Worm (Caenorhabditis elegans) whole organism, L4 larva: ENCODE data around the gene F17A2.13.
A peak's percentile ranks its signal among the peaks of the same experiment; 100 is the strongest.
"Not testable (repeated sequence)": the region's sequence is repeated elsewhere in the genome, so short reads cannot be mapped to it uniquely, and the experiment has no call there.

Experiments used
- D1046.2 ChIP-seq: fragments of 200-800 bp; sonication (Bioruptor generic); IDR thresholded peaks from 2 replicates; pipeline ENCODE4 v1.3.6; 2022; ENCODE audit warnings: missing genetic modification characterization, missing compliant biosample characterization
- F44E2.7 ChIP-seq: fragments of 200-800 bp; sonication (Bioruptor generic); IDR thresholded peaks from 2 replicates; pipeline ENCODE4 v2.1.2; 2022; ENCODE audit warnings: missing genetic modification characterization, missing compliant biosample characterization
- T20F7.1 ChIP-seq: fragments of 200-800 bp; sonication (Bioruptor generic); optimal IDR thresholded peaks from 2 replicates; lab custom pipeline; 2018; ENCODE audit warnings: mild to moderate bottlenecking, missing genetic modification characterization, missing compliant biosample characterization
- Y5F2A.4 ChIP-seq: fragments of 200-800 bp; sonication (Bioruptor generic); optimal IDR thresholded peaks from 2 replicates; lab custom pipeline; 2018; ENCODE audit warnings: mild to moderate bottlenecking, missing genetic modification characterization, missing compliant biosample characterization
- ZK337.2 ChIP-seq: fragments of 200-800 bp; sonication (Bioruptor generic); IDR thresholded peaks from 2 replicates; pipeline ENCODE4 v1.3.6; 2022; ENCODE audit warnings: missing genetic modification reagents, missing genetic modification characterization, missing compliant biosample characterization
- aha-1 ChIP-seq: fragments of 150-350 bp; peaks from one replicate; lab custom pipeline; 2014; ENCODE audit warnings: missing biosample characterization, missing genetic modification characterization
- aly-2 ChIP-seq: sonication (generic microtip); optimal IDR thresholded peaks from 2 replicates; lab custom pipeline; 2018; ENCODE audit warnings: missing biosample characterization, missing genetic modification characterization
- ceh-44 ChIP-seq: fragments of 200-800 bp; sonication (Bioruptor generic); IDR thresholded peaks from 2 replicates; pipeline ENCODE4 v1.3.6; 2022; ENCODE audit warnings: missing genetic modification reagents, missing genetic modification characterization, missing compliant biosample characterization
- ceh-62 ChIP-seq: sonication (generic microtip); optimal IDR thresholded peaks from 2 replicates; lab custom pipeline; 2017; ENCODE audit warnings: missing biosample characterization, missing genetic modification characterization
- ces-1 ChIP-seq: fragments of 150-350 bp; sonication (generic microtip); optimal IDR thresholded peaks from 4 replicates; lab custom pipeline; 2014; ENCODE audit warnings: missing biosample characterization, missing genetic modification reagents, missing genetic modification characterization
- cey-2 ChIP-seq: sonication (generic microtip); optimal IDR thresholded peaks from 3 replicates; lab custom pipeline; 2017; ENCODE audit warnings: missing genetic modification characterization, mild to moderate bottlenecking, missing compliant biosample characterization, antibody characterized with exemption, borderline replicate concordance; ENCODE audit not compliant: insufficient read depth
- daf-16 ChIP-seq, 3 experiments: sonication (generic microtip); optimal IDR thresholded peaks; 2 replicates each; lab custom pipeline; 2016 to 2017; ENCODE audit warnings: missing genetic modification characterization in 3 of 3, missing genetic modification reagents in 3 of 3, mild to moderate bottlenecking in 2 of 3, missing compliant biosample characterization in 2 of 3, missing biosample characterization in 1 of 3, moderate library complexity in 1 of 3
- daf-19 ChIP-seq: fragments of 200-800 bp; sonication (Bioruptor generic); conservative IDR thresholded peaks from 2 replicates; pipeline ENCODE4 v1.3.6; 2022; ENCODE audit warnings: missing genetic modification characterization, missing compliant biosample characterization
- dmd-6 ChIP-seq: fragments of 200-800 bp; sonication (Bioruptor generic); IDR thresholded peaks from 2 replicates; pipeline ENCODE4 v1.3.6; 2022; ENCODE audit warnings: missing genetic modification reagents, missing genetic modification characterization, missing compliant biosample characterization
- dmd-9 ChIP-seq: fragments of 200-800 bp; sonication (Bioruptor generic); IDR thresholded peaks from 2 replicates; pipeline ENCODE4 v1.3.6; 2022; ENCODE audit warnings: missing genetic modification reagents, missing genetic modification characterization, missing compliant biosample characterization
- hmg-1.1 ChIP-seq: fragments of 200-800 bp; sonication (Bioruptor generic); IDR thresholded peaks from 2 replicates; pipeline ENCODE4 v1.3.6; 2022; ENCODE audit warnings: missing genetic modification reagents, missing genetic modification characterization, missing compliant biosample characterization
- jun-1 ChIP-seq: fragments of 150-350 bp; optimal IDR thresholded peaks from 2 replicates; lab custom pipeline; 2014; ENCODE audit warnings: missing biosample characterization, missing genetic modification reagents, missing genetic modification characterization
- lir-3 ChIP-seq: sonication (generic microtip); optimal IDR thresholded peaks from 2 replicates; lab custom pipeline; 2016; ENCODE audit warnings: mild to moderate bottlenecking, missing genetic modification characterization, missing compliant biosample characterization
- madf-9 ChIP-seq: fragments of 200-800 bp; sonication (Bioruptor generic); conservative IDR thresholded peaks from 2 replicates; pipeline ENCODE4 v1.3.6; 2022; ENCODE audit warnings: missing genetic modification reagents, missing genetic modification characterization, missing compliant biosample characterization
- mdt-29 ChIP-seq: fragments of 200-800 bp; sonication (Bioruptor generic); IDR thresholded peaks from 2 replicates; pipeline ENCODE4 v1.3.6; 2022; ENCODE audit warnings: missing genetic modification reagents, missing genetic modification characterization, missing compliant biosample characterization
- mxl-2 ChIP-seq: fragments of 200-800 bp; sonication (Bioruptor generic); conservative IDR thresholded peaks from 2 replicates; pipeline ENCODE4 v1.3.6; 2022; ENCODE audit warnings: missing genetic modification reagents, missing genetic modification characterization, missing compliant biosample characterization
- mxl-3 ChIP-seq: fragments of 200-800 bp; sonication (Bioruptor generic); optimal IDR thresholded peaks from 2 replicates; lab custom pipeline; 2018; ENCODE audit warnings: mild to moderate bottlenecking, missing genetic modification characterization, missing compliant biosample characterization
- nhr-102 ChIP-seq: sonication (generic microtip); optimal IDR thresholded peaks from 2 replicates; lab custom pipeline; 2016; ENCODE audit warnings: mild to moderate bottlenecking, missing genetic modification characterization, moderate library complexity, missing compliant biosample characterization
- nhr-25 ChIP-seq: sonication (generic microtip); optimal IDR thresholded peaks from 2 replicates; lab custom pipeline; 2017; ENCODE audit warnings: missing genetic modification characterization, mild to moderate bottlenecking, missing compliant biosample characterization, antibody characterized with exemption, moderate library complexity, borderline replicate concordance; ENCODE audit not compliant: insufficient read depth
- nhr-28 ChIP-seq: fragments of 150-350 bp; optimal IDR thresholded peaks from 2 replicates; lab custom pipeline; 2014; ENCODE audit warnings: missing biosample characterization, missing genetic modification characterization
- nhr-48 ChIP-seq: sonication (generic microtip); optimal IDR thresholded peaks from 2 replicates; lab custom pipeline; 2016; ENCODE audit warnings: mild to moderate bottlenecking, missing genetic modification characterization, missing compliant biosample characterization
- nhr-6 ChIP-seq: fragments of 150-350 bp; optimal IDR thresholded peaks from 2 replicates; lab custom pipeline; 2014; ENCODE audit warnings: missing biosample characterization, missing genetic modification characterization
- nhr-76 ChIP-seq: fragments of 150-350 bp; optimal IDR thresholded peaks from 2 replicates; lab custom pipeline; 2014; ENCODE audit warnings: missing biosample characterization, missing genetic modification characterization
- pha-4 ChIP-seq, 2 experiments: fragments of 150-350 bp in 1 of 2; fragments of 200-800 bp in 1 of 2; sonication (Bioruptor generic) in 1 of 2; IDR thresholded peaks in 1 of 2; optimal IDR thresholded peaks in 1 of 2; 2 replicates each; pipeline versions ENCODE4 v1.3.6 to Lab custom; 2014 to 2022; ENCODE audit warnings: missing genetic modification characterization in 2 of 2, missing genetic modification reagents in 2 of 2, missing biosample characterization in 1 of 2, missing compliant biosample characterization in 1 of 2
- set-16 ChIP-seq: fragments of 200-800 bp; sonication (Bioruptor generic); IDR thresholded peaks from 2 replicates; pipeline ENCODE4 v1.3.6; 2022; ENCODE audit warnings: missing genetic modification reagents, missing genetic modification characterization, missing compliant biosample characterization
- snpc-1.2 ChIP-seq: fragments of 200-800 bp; sonication (Bioruptor generic); IDR thresholded peaks from 2 replicates; pipeline ENCODE4 v1.3.6; 2022; ENCODE audit warnings: missing genetic modification reagents, missing genetic modification characterization, missing compliant biosample characterization
- spr-1 ChIP-seq: sonication (generic microtip); optimal IDR thresholded peaks from 2 replicates; lab custom pipeline; 2016; ENCODE audit warnings: mild to moderate bottlenecking, missing genetic modification characterization, missing compliant biosample characterization
- tra-1 ChIP-seq: fragments of 200-800 bp; sonication (Bioruptor generic); IDR thresholded peaks from 2 replicates; pipeline ENCODE4 v1.3.6; 2022; ENCODE audit warnings: missing genetic modification reagents, missing genetic modification characterization, missing compliant biosample characterization
- unc-39 ChIP-seq: sonication (generic microtip); optimal IDR thresholded peaks from 2 replicates; lab custom pipeline; 2017; ENCODE audit warnings: missing biosample characterization, missing genetic modification characterization
- unc-62 ChIP-seq, 3 experiments: fragments of 150-350 bp in 1 of 3; sonication (generic microtip); optimal IDR thresholded peaks in 2 of 3; peaks in 1 of 3; 1 replicate in 1 of 3; 2 replicates in 2 of 3; lab custom pipeline; 2014 to 2017; ENCODE audit warnings: missing biosample characterization in 3 of 3, missing genetic modification characterization in 3 of 3, missing genetic modification reagents in 3 of 3, missing genotype in 1 of 3
- zfp-2 ChIP-seq: sonication (generic microtip); optimal IDR thresholded peaks from 2 replicates; lab custom pipeline; 2016; ENCODE audit warnings: mild to moderate bottlenecking, missing genetic modification characterization, missing compliant biosample characterization
- ztf-11 ChIP-seq: fragments of 150-350 bp; optimal IDR thresholded peaks from 2 replicates; lab custom pipeline; 2014; ENCODE audit warnings: missing biosample characterization, missing genetic modification characterization

F17A2.13 gene

ce11 chrX:12306565-12306964, 14.9 kb upstream of the F17A2.13 start, which contains the start of gene phf-32:
phf-32 (plus strand) TSS chrX:12306865.
- TF ChIP-seq F44E2.7 (GFP tag; lab: Robert Waterston, UW), result no peak
- TF ChIP-seq mxl-3, result no peak
- no peak for TF ChIP-seq spr-1 (tag; lab: Kevin White, UChicago)
- TF ChIP-seq nhr-6 (tag; lab: Kevin White, UChicago), result no peak
- TF ChIP-seq ceh-62, result no peak
- no peak for TF ChIP-seq lir-3 (tag; lab: Kevin White, UChicago)
- no peak for TF ChIP-seq mdt-29 (GFP tag; lab: Robert Waterston, UW)
- no peak for TF ChIP-seq zfp-2
- TF ChIP-seq ces-1 (GFP tag; lab: Kevin White, UChicago), result no peak

ce11 chrX:12308045-12308499, 13.4 kb upstream of the F17A2.13 start, which contains the start of gene F17A2.16:
F17A2.16 (plus strand) TSS chrX:12308449.
- TF ChIP-seq unc-62 (GFP tag; optimal IDR thresholded peaks at IDR 0.05 in 1 of 2; lab: Kevin White, UChicago), result peak in 1 of 2 experiments; percentile 54
- not testable (repeated sequence) for TF ChIP-seq unc-62 (tag; optimal IDR thresholded peaks at IDR 0.05; lab: Kevin White, UChicago)
- peak; percentile 82 for TF ChIP-seq snpc-1.2

- no peak for TF ChIP-seq nhr-102 (tag; lab: Kevin White, UChicago)
- TF ChIP-seq cey-2 (tag; lab: Kevin White, UChicago), result no peak
- TF ChIP-seq madf-9, result 0 out of 2 replicates have a peak, but pooled peaks have one; percentile 5
- TF ChIP-seq jun-1 (tag; lab: Kevin White, UChicago), result no peak
- no peak for TF ChIP-seq dmd-9
- TF ChIP-seq mxl-2 (GFP tag; lab: Robert Waterston, UW), result peak; percentile 59; the same call in 1 of the 2 replicates
- TF ChIP-seq dmd-6 (GFP tag; lab: Robert Waterston, UW), result no peak
- TF ChIP-seq unc-39 (tag; lab: Kevin White, UChicago), result no peak
- TF ChIP-seq daf-19 (GFP tag; lab: Robert Waterston, UW), result no peak
- TF ChIP-seq nhr-48, result no peak
- TF ChIP-seq ZK337.2 (GFP tag; lab: Robert Waterston, UW), result no peak
These were observed 7.7 kb upstream of the F17A2.13 start for ce11 chrX:12313779-12314178.

- no peak for TF ChIP-seq nhr-28 (tag; lab: Kevin White, UChicago)
- no peak for TF ChIP-seq nhr-76 (tag; lab: Kevin White, UChicago)
- no peak for TF ChIP-seq mxl-3
- no peak for TF ChIP-seq Y5F2A.4 (GFP tag; lab: Kevin White, UChicago)
- no peak for TF ChIP-seq hmg-1.1 (GFP tag; lab: Robert Waterston, UW)
- no peak for TF ChIP-seq D1046.2 (GFP tag; lab: Robert Waterston, UW)
- peak; percentile 81; the same call in 1 of the 2 replicates for TF ChIP-seq tra-1
- TF ChIP-seq pha-4 (GFP tag; IDR thresholded peaks at IDR 0.05; lab: Robert Waterston, UW), result no peak
- TF ChIP-seq pha-4 (tag; optimal IDR thresholded peaks at IDR 0.05; lab: Kevin White, UChicago), result no peak
- TF ChIP-seq unc-62 (GFP tag; optimal IDR thresholded peaks at IDR 0.05 in 1 of 2; lab: Kevin White, UChicago), result peak in 1 of 2 experiments; percentile 79
- no peak for TF ChIP-seq unc-62 (tag; optimal IDR thresholded peaks at IDR 0.05; lab: Kevin White, UChicago)
- TF ChIP-seq ztf-11 (tag; lab: Kevin White, UChicago), result no peak
These were observed 7.1 kb upstream of the F17A2.13 start for ce11 chrX:12314395-12314794.

- TF ChIP-seq aha-1 (no peak), set-16 (GFP tag; lab: Robert Waterston, UW) (no peak), daf-16 (GFP tag; optimal IDR thresholded peaks at IDR 0.05; lab: Kevin White, UChicago) (no peak), daf-16 (tag; optimal IDR thresholded peaks at IDR 0.05; lab: Kevin White, UChicago) (no peak), nhr-25 (tag; lab: Kevin White, UChicago) (no peak), tra-1 (no peak), aly-2 (tag; lab: Kevin White, UChicago) (no peak), T20F7.1 (GFP tag; lab: Kevin White, UChicago) (no peak), ceh-44 (GFP tag; lab: Robert Waterston, UW) (no peak), snpc-1.2 (no peak), nhr-102 (tag; lab: Kevin White, UChicago) (no peak), daf-19 (GFP tag; lab: Robert Waterston, UW) (no peak)
- TF ChIP-seq, all 104 proteins: peak for 0
These were observed 6.2 kb upstream of the F17A2.13 start, which contains the start of gene xtr-2 for ce11 chrX:12315268-12315667. xtr-2 (plus strand) TSS chrX:12315568.
